Fruit fly (Drosophila melanogaster): Measurements from ENCODE around the gene nau.
A peak's percentile ranks its signal among the peaks of the same experiment; 100 is the strongest.

nau gene

dm6 chr3R:23721936-23722335, 3.8 kb upstream of the nau start (continued):
- peak; percentile 36 for TF ChIP-seq CG10147 (GFP tag; optimal IDR thresholded peaks at IDR 0.05)
- no peak for TF ChIP-seq fd96Cb (tag; optimal IDR thresholded peaks at IDR 0.05)
- TF ChIP-seq CG12219 (GFP tag; optimal IDR thresholded peaks at IDR 0.05), result no peak
- TF ChIP-seq jing (GFP tag; optimal IDR thresholded peaks at IDR 0.05), result no peak
- TF ChIP-seq CG8388 (GFP tag; optimal IDR thresholded peaks at IDR 0.05), result no peak
- no peak for TF ChIP-seq CG10431 (GFP tag; optimal IDR thresholded peaks at IDR 0.05)
- TF ChIP-seq C15 (GFP tag; IDR thresholded peaks at IDR 0.05), result no peak
- peak; percentile 56 for TF ChIP-seq grau (tag; optimal IDR thresholded peaks at IDR 0.05)
- TF ChIP-seq Dip3 (GFP tag; optimal IDR thresholded peaks at IDR 0.05), result no peak
- no peak for TF ChIP-seq Lim3 (GFP tag; IDR thresholded peaks at IDR 0.05)
- no peak for TF ChIP-seq Side (GFP tag; optimal IDR thresholded peaks at IDR 0.05)
- no peak for TF ChIP-seq CG11398 (GFP tag; optimal IDR thresholded peaks at IDR 0.05)
- no peak for TF ChIP-seq E2f1 (GFP tag; IDR thresholded peaks at IDR 0.05)
- TF ChIP-seq Ada2b (GFP tag; IDR thresholded peaks at IDR 0.05), result no peak
- peak; percentile 51 for TF ChIP-seq D19A (tag; optimal IDR thresholded peaks at IDR 0.05)
- TF ChIP-seq CG12071 (GFP tag; optimal IDR thresholded peaks at IDR 0.05), result no peak
- no peak for TF ChIP-seq MBD-R2 (GFP tag; IDR thresholded peaks at IDR 0.05)
- TF ChIP-seq Mad (GFP tag; optimal IDR thresholded peaks at IDR 0.05), result no peak
- no peak for TF ChIP-seq her (GFP tag; optimal IDR thresholded peaks at IDR 0.05)
- peak; percentile 77 for TF ChIP-seq stwl (tag; optimal IDR thresholded peaks at IDR 0.05)
- no peak for TF ChIP-seq CG1233 (GFP tag; optimal IDR thresholded peaks at IDR 0.05)
- no peak for TF ChIP-seq yki (optimal IDR thresholded peaks at IDR 0.05)
- peak; percentile 70 for TF ChIP-seq Myb (GFP tag; optimal IDR thresholded peaks at IDR 0.05)
- no peak for TF ChIP-seq nau (GFP tag; optimal IDR thresholded peaks at IDR 0.05)
- no peak for TF ChIP-seq Scr (GFP tag; IDR thresholded peaks at IDR 0.05; ENCODE audit: partially characterized antibody)
- TF ChIP-seq dm (GFP tag; optimal IDR thresholded peaks at IDR 0.05), result no peak
- TF ChIP-seq Blimp-1 (GFP tag; optimal IDR thresholded peaks at IDR 0.05), result no peak
- TF ChIP-seq CG4707 (GFP tag; optimal IDR thresholded peaks at IDR 0.05), result no peak
- TF ChIP-seq Rx (GFP tag; IDR thresholded peaks at IDR 0.05), result no peak
- TF ChIP-seq en (GFP tag; optimal IDR thresholded peaks at IDR 0.05), result no peak
- 0 out of 3 replicates have a peak, but pooled peaks have one; percentile 26 for TF ChIP-seq ci (GFP tag; IDR thresholded peaks at IDR 0.05)
- no peak for TF ChIP-seq CG17385 (GFP tag; optimal IDR thresholded peaks at IDR 0.05)
- no peak for TF ChIP-seq CG14667 (GFP tag; IDR thresholded peaks at IDR 0.05)
- TF ChIP-seq CG12659 (GFP tag; optimal IDR thresholded peaks at IDR 0.05), result peak; percentile 61
- TF ChIP-seq HmgZ (tag; optimal IDR thresholded peaks at IDR 0.05), result peak; percentile 84
- no peak for TF ChIP-seq da (GFP tag; optimal IDR thresholded peaks at IDR 0.05)
- TF ChIP-seq CG15514 (GFP tag; optimal IDR thresholded peaks at IDR 0.05), result peak; percentile 34
- no peak for TF ChIP-seq CG7271 (tag; optimal IDR thresholded peaks at IDR 0.05)
- TF ChIP-seq dati (GFP tag; IDR thresholded peaks at IDR 0.05), result no peak
- no peak for TF ChIP-seq CG8281 (tag; optimal IDR thresholded peaks at IDR 0.05)
- TF ChIP-seq CG6854 (GFP tag; optimal IDR thresholded peaks at IDR 0.05), result no peak
- TF ChIP-seq CG9727 (GFP tag; optimal IDR thresholded peaks at IDR 0.05), result no peak
- no peak for TF ChIP-seq fd64A (GFP tag; optimal IDR thresholded peaks at IDR 0.05)
- no peak for TF ChIP-seq prd (optimal IDR thresholded peaks at IDR 0.05)
- TF ChIP-seq prd (GFP tag; IDR thresholded peaks at IDR 0.05), result no peak
- TF ChIP-seq CG13894 (tag; optimal IDR thresholded peaks at IDR 0.05), result peak; percentile 83
- TF ChIP-seq Dad (GFP tag; optimal IDR thresholded peaks at IDR 0.05), result no peak
- no peak for TF ChIP-seq GATAe (GFP tag; conservative IDR thresholded peaks at IDR 0.05)
- TF ChIP-seq dmrt11E (tag; optimal IDR thresholded peaks at IDR 0.05), result no peak
- no peak for TF ChIP-seq zfh1 (GFP tag; IDR thresholded peaks at IDR 0.05)
- peak in 1 of 2 experiments; percentile 3 for TF ChIP-seq Pdp1 (GFP tag; optimal IDR thresholded peaks at IDR 0.05)
- TF ChIP-seq ase (GFP tag; IDR thresholded peaks at IDR 0.05), result no peak
